Worm (Caenorhabditis elegans): Measurements from ENCODE around the gene H41C03.1.

The H41C03.1 gene

DNA sequence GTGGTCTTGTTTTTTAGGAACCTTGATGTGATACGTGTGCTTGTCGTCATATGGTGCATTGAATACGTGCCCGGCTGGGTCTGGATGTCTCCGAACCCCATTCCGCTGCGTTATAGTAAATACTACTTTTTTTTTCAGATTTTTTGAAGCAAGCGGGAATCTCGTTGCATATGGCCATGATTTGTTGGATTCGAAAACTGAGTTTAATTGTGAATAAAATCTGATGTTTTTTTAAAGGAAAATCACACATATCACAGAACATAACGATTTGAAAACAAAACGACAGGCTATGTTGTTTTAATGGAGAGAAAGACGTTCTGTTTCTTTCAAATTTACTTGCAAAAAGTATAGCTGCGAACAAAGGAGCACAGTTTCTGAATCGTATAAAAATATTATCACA, 8.8 kb upstream of the H41C03.1 start, which contains the start of the genes ZK1248.17 and H41C03.3:
Gene ZK1248.17, minus strand, starts transcription at position 101 of the 400 bp plus-strand sequence.
Gene H41C03.3, plus strand, starts transcription at position 337 of the 400 bp plus-strand sequence.
- no peak for TF ChIP-seq lir-3 (tag; optimal IDR thresholded peaks at IDR 0.05; ENCODE audit: poor library complexity)
- TF ChIP-seq lin-13 (GFP tag; optimal IDR thresholded peaks at IDR 0.05) = no peak
- TF ChIP-seq ceh-82 (tag; optimal IDR thresholded peaks at IDR 0.05) = no peak
- TF ChIP-seq Y116A8C.19 (tag; optimal IDR thresholded peaks at IDR 0.05; ENCODE audit: borderline replicate concordance) = no peak
- no peak for TF ChIP-seq isw-1 (GFP tag; IDR thresholded peaks at IDR 0.05)
- TF ChIP-seq zip-4 (GFP tag; optimal IDR thresholded peaks at IDR 0.05) = no peak
- no peak for TF ChIP-seq pax-3 (tag; optimal IDR thresholded peaks at IDR 0.05)
- no peak for TF ChIP-seq egl-13 (tag; optimal IDR thresholded peaks at IDR 0.05)
- TF ChIP-seq C16A3.4 (tag; optimal IDR thresholded peaks at IDR 0.05) = no peak
- TF ChIP-seq nhr-90 (tag; optimal IDR thresholded peaks at IDR 0.05; ENCODE audit: poor library complexity) = no peak

DNA sequence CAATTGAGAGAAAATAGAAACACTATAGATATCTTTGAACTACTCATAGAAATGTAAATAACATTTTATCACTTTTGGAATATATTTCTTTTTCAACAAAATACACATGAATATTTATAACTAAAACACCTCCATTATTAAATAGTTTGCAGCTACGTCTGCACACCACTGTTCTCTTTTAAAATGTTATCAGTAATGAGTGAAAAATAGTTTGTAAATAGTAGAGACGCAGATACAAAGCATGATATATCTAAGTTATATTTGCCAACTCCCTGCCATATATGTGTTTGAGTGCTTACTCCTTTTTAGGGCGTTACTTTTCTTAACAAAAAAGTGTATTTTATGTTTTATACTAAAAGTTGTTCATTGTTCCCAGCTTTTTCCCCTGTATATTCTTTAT, 8.0 kb upstream of the H41C03.1 start:
- TF ChIP-seq efl-1 (optimal IDR thresholded peaks at IDR 0.05) = no peak
- peak in 1 of 2 experiments; percentile 27 for TF ChIP-seq efl-1 (GFP tag; optimal IDR thresholded peaks at IDR 0.05 in 1 of 2)
- TF ChIP-seq elt-2 (tag; optimal IDR thresholded peaks at IDR 0.05) = peak; percentile 22
- TF ChIP-seq mab-9 (GFP tag; IDR thresholded peaks at IDR 0.05) = no peak

DNA sequence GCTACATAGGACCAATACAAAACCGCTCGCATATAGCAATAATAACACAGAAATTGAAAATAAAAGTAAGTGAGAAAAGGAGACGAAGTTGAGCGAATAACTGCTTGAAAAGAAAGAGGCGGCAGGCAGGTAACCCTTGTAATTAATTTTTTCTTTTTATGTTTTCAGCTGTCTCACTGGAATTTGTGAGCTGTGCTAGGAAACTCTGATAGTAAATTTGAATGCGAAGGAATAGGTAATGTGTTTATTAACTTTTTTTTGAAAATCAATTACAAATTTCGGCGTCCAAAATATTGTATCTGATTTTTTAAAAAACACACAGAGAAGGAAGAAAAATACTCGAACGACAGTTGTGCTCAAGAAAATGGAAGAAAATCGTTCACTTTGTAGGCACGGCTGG, 2.2 kb upstream of the H41C03.1 start, which contains the start of gene H41C03.2:
Gene H41C03.2, minus strand, starts transcription at position 101 of the 400 bp plus-strand sequence.
- no peak for TF ChIP-seq lsy-2 (tag; optimal IDR thresholded peaks at IDR 0.05)
- TF ChIP-seq fkh-8 (tag; optimal IDR thresholded peaks at IDR 0.05) = peak; percentile 25

DNA sequence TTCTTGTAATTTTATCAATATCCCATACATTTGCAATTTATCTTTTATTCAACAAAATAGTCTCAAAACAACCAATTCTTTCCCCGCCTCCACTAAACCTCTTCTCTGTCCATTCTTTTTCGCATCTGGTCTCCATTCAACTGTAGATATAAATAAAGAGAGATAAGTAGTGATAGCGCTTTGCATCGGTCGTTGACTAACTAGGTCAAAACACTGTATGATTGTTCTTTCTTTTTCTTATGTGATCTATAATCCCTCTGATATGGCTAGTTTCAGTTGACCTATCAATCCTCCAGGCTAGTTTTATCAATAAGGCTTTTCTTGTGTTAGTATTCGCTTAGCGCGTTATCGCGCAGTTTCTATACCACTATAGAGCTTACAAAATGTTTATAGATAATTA, 961 bp upstream of the H41C03.1 start:
- TF ChIP-seq unc-30 (tag; optimal IDR thresholded peaks at IDR 0.05) (no peak), grh-1 (GFP tag; IDR thresholded peaks at IDR 0.05) (no peak), nhr-85 (tag) (peak; percentile 55), aha-1 (tag; optimal IDR thresholded peaks at IDR 0.05) (no peak), lin-39 (tag; optimal IDR thresholded peaks at IDR 0.05) (no peak), snu-23 (GFP tag; optimal IDR thresholded peaks at IDR 0.05) (no peak), blmp-1 (tag; optimal IDR thresholded peaks at IDR 0.05) (peak; percentile 73), ama-1 (optimal IDR thresholded peaks at IDR 0.05) (no peak), nhr-84 (tag; optimal IDR thresholded peaks at IDR 0.05) (no peak), pqm-1 (tag; optimal IDR thresholded peaks at IDR 0.05) (no peak), unc-98 (GFP tag; IDR thresholded peaks at IDR 0.05) (no peak), elt-3 (tag; optimal IDR thresholded peaks at IDR 0.05) (peak in 2 of 6 experiments; percentile 51 to 80)

DNA sequence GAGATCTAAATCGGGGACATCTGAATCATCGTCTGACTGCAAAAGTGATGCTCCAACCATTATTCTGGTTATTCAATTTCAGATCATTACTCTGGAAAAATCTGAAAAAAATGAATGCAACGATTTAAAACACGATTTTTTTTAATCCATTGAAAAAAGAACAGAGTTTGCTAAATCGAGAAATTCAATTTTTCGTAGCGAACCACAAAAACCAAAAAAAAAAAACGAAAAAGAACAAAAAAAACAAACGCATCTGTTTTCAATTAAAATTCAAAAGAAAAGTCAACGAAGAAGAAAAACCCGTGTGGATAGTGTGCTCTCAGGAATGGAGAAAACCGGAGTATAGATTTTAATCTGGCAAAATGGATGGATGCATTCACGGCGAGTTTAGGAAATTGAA, 4.1 kb downstream of the H41C03.1 start, which contains the start of gene F55C12.4:
Gene F55C12.4, minus strand, starts transcription at position 101 of the 400 bp plus-strand sequence.
- TF ChIP-seq sox-4 (tag; optimal IDR thresholded peaks at IDR 0.05) (no peak), aly-2 (tag; optimal IDR thresholded peaks at IDR 0.05) (no peak), lin-14 (GFP tag; optimal IDR thresholded peaks at IDR 0.05) (peak; percentile 33), ceh-88 (GFP tag; IDR thresholded peaks at IDR 0.05) (no peak), snu-23 (GFP tag; optimal IDR thresholded peaks at IDR 0.05) (no peak), tlp-1 (tag; optimal IDR thresholded peaks at IDR 0.05) (no peak), blmp-1 (tag; optimal IDR thresholded peaks at IDR 0.05) (no peak), lsy-2 (tag; optimal IDR thresholded peaks at IDR 0.05) (no peak), ztf-4 (tag; optimal IDR thresholded peaks at IDR 0.05) (no peak)

DNA sequence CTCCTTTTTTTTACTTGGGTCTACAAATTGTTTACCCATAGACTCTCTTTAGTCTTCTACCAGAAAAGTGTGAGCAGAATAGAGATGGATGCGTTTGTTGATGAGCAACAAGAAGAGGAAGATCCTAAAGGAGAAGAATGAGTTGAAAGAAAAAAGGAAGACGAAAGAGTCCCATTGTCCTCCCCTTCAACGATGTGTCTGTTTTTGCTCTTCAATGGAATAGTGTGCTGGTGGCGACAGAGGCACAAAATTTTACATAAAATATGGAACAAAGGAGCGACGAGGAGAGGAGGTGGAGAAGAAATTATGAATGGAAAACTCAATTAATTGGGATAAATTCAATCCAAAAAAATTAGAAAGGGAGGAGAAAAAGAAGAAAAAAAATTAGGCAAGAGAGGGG, 6.4 kb downstream of the H41C03.1 start:
- peak; percentile 49 for TF ChIP-seq lin-14 (GFP tag; optimal IDR thresholded peaks at IDR 0.05)
- TF ChIP-seq ceh-82 (tag; optimal IDR thresholded peaks at IDR 0.05) = no peak
